Worm (Caenorhabditis elegans): ENCODE results near the gene slc-25A26.

- TF ChIP-seq peb-1 (tag; optimal IDR thresholded peaks at IDR 0.05) = no peak
- TF ChIP-seq mdl-1 (tag; optimal IDR thresholded peaks at IDR 0.05) = no peak
- TF ChIP-seq skn-1 (tag; optimal IDR thresholded peaks at IDR 0.05) = no peak
Measured at ce11 chrIV:8921956-8922355, 8.3 kb upstream of the slc-25A26 start, which contains the start of gene D1046.16.

Measured in whole organism, L2 larva.